Worm (Caenorhabditis elegans): ENCODE data around the gene K06A4.6.

DNA sequence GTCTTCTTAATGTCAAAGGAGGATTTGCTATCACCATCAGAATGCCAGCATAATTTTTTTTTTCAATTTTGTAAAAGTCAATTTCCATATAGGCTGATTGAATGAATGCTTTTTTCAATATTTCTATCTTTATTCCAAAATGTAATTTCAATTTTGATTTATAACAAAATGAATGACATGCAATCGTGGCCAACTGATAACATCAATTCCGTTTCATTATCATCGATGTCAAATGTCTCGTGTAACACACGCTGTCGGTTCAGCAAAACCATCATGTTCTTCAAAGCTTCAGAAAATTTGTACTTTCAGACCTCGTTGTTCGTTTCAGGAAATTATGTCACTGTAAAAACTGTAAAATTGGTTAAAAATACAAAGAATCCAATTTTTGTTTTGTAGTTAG lies 26.5 kb upstream of the K06A4.6 start:
- no peak for TF ChIP-seq snpc-4 (tag; optimal IDR thresholded peaks at IDR 0.05)
- TF ChIP-seq pha-4 (tag; optimal IDR thresholded peaks at IDR 0.05), result no peak
- TF ChIP-seq lin-32 (GFP tag; optimal IDR thresholded peaks at IDR 0.05), result no peak
- no peak for TF ChIP-seq ztf-11 (tag; optimal IDR thresholded peaks at IDR 0.05)

Data from whole organism, mixed stage, embryonic.